Fruit fly (Drosophila melanogaster): ENCODE results near the gene alpha-Est2.

The alpha-Est2 gene

dm6 chr3R:7530184-7530821 lies 11.3 kb upstream of the alpha-Est2 start, which contains the start of the genes Rtnl2 and alphaTub84D (continued):
- TF ChIP-seq Dp (GFP tag; optimal IDR thresholded peaks at IDR 0.05): peak; percentile 79
- TF ChIP-seq CG30020 (tag; optimal IDR thresholded peaks at IDR 0.05): peak; percentile 57
- TF ChIP-seq CG12659 (GFP tag; optimal IDR thresholded peaks at IDR 0.05): peak; percentile 9
- no peak for TF ChIP-seq crc (GFP tag; optimal IDR thresholded peaks at IDR 0.05)
- TF ChIP-seq CG14965 (GFP tag; optimal IDR thresholded peaks at IDR 0.05; ENCODE audit: borderline replicate concordance): no peak
- TF ChIP-seq onecut (GFP tag; IDR thresholded peaks at IDR 0.05): peak; percentile 6
- no peak for TF ChIP-seq gt (GFP tag; IDR thresholded peaks at IDR 0.05)
- TF ChIP-seq dm (GFP tag; optimal IDR thresholded peaks at IDR 0.05): peak; percentile 29
- TF ChIP-seq CG14710 (tag; optimal IDR thresholded peaks at IDR 0.05): peak; percentile 79
- TF ChIP-seq Dref (GFP tag; IDR thresholded peaks at IDR 0.05): peak; percentile 76
- peak; percentile 9 for TF ChIP-seq zen (tag; optimal IDR thresholded peaks at IDR 0.05)
- TF ChIP-seq CG12104 (GFP tag; optimal IDR thresholded peaks at IDR 0.05): no peak
- no peak for TF ChIP-seq maf-S (GFP tag; optimal IDR thresholded peaks at IDR 0.05)
- TF ChIP-seq phol (tag; optimal IDR thresholded peaks at IDR 0.05): peak; percentile 29
- peak; percentile 31 for TF ChIP-seq CoRest (tag; optimal IDR thresholded peaks at IDR 0.05)
- TF ChIP-seq Ets97D (GFP tag; optimal IDR thresholded peaks at IDR 0.05): peak; percentile 13
- TF ChIP-seq bbx (GFP tag; IDR thresholded peaks at IDR 0.05; ENCODE audit: partially characterized antibody): 0 out of 2 replicates have a peak, but pooled peaks have one; percentile 23
- TF ChIP-seq Atf3 (GFP tag; optimal IDR thresholded peaks at IDR 0.05): no peak
- peak; percentile 16 for TF ChIP-seq CG15514 (GFP tag; optimal IDR thresholded peaks at IDR 0.05)
- TF ChIP-seq CG15479 (GFP tag; optimal IDR thresholded peaks at IDR 0.05): peak; percentile 3
- peak; percentile 36 for TF ChIP-seq Ets65A (GFP tag)
- peak; percentile 77 for TF ChIP-seq gfzf (GFP tag; optimal IDR thresholded peaks at IDR 0.05)
- peak in 1 of 2 experiments; percentile 73 for TF ChIP-seq Pdp1 (GFP tag; optimal IDR thresholded peaks at IDR 0.05)
- TF ChIP-seq Bgb (GFP tag; IDR thresholded peaks at IDR 0.05; ENCODE audit: partially characterized antibody): 0 out of 2 replicates have a peak, but pooled peaks have one; percentile 7
- TF ChIP-seq row (GFP tag; IDR thresholded peaks at IDR 0.05): peak; percentile 42; the same call in 2 of the 3 replicates
- 0 out of 4 replicates have a peak, but pooled peaks have one; percentile 40 for TF ChIP-seq Dll (GFP tag; IDR thresholded peaks at IDR 0.05; ENCODE audit: partially characterized antibody)
- TF ChIP-seq chif (GFP tag; optimal IDR thresholded peaks at IDR 0.05): no peak
- TF ChIP-seq CG17186 (GFP tag; optimal IDR thresholded peaks at IDR 0.05): peak; percentile 88
- peak; percentile 35 for TF ChIP-seq CG10267 (tag; optimal IDR thresholded peaks at IDR 0.05)
- 0 out of 3 replicates have a peak, but pooled peaks have one; percentile 22 for TF ChIP-seq HLH4C (GFP tag; IDR thresholded peaks at IDR 0.05; ENCODE audit: partially characterized antibody)
- peak; percentile 12 for TF ChIP-seq CG1603 (tag; optimal IDR thresholded peaks at IDR 0.05)

DNA sequence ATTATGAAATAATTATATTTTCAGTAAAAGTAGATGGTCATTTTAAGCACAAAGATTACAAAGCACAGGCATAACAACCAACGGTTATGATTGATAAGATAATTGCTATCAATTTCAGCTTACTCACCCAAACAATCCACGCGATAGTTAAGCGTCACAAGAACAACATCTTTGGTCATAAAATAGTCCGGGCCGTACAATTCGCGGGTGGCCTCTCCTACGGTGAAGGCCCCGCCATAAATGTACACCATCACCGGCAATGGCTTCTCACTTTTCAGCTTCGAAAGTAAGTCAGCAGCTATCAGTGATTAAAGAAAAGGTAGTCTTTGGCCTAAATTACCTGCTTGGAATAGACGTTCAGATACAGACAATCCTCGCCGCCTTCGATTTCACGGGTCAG lies 6.0 kb upstream of the alpha-Est2 start:
- TF ChIP-seq exex (tag; optimal IDR thresholded peaks at IDR 0.05) (peak; percentile 79), sug (tag; optimal IDR thresholded peaks at IDR 0.05) (peak; percentile 92), Ets65A (GFP tag) (peak; percentile 23), CG10431 (GFP tag; optimal IDR thresholded peaks at IDR 0.05) (no peak)

- peak; percentile 98 for TF ChIP-seq exex (tag; optimal IDR thresholded peaks at IDR 0.05)
- no peak for TF ChIP-seq H2.0 (GFP tag; IDR thresholded peaks at IDR 0.05)
- TF ChIP-seq CG9932 (GFP tag; IDR thresholded peaks at IDR 0.05): no peak
- no peak for TF ChIP-seq CG10366 (GFP tag; IDR thresholded peaks at IDR 0.05)
- TF ChIP-seq repo (GFP tag; optimal IDR thresholded peaks at IDR 0.05): no peak
- TF ChIP-seq CG11723 (GFP tag; optimal IDR thresholded peaks at IDR 0.05): no peak
- TF ChIP-seq Lhr (GFP tag; optimal IDR thresholded peaks at IDR 0.05): no peak
- no peak for TF ChIP-seq dan (GFP tag; IDR thresholded peaks at IDR 0.05)
- TF ChIP-seq Eip74EF (GFP tag; optimal IDR thresholded peaks at IDR 0.05): no peak
- TF ChIP-seq CG12659 (GFP tag; optimal IDR thresholded peaks at IDR 0.05): no peak
- TF ChIP-seq CG11247 (GFP tag; IDR thresholded peaks at IDR 0.05): no peak
- peak; percentile 40 for TF ChIP-seq grn (GFP tag; optimal IDR thresholded peaks at IDR 0.05)
- TF ChIP-seq CG34376 (GFP tag; optimal IDR thresholded peaks at IDR 0.05): peak; percentile 52
- TF ChIP-seq fd96Cb (tag; optimal IDR thresholded peaks at IDR 0.05): no peak
- peak; percentile 8 for TF ChIP-seq B-H2 (GFP tag; optimal IDR thresholded peaks at IDR 0.05)
- TF ChIP-seq Lpt (GFP tag; optimal IDR thresholded peaks at IDR 0.05): no peak
Observed at dm6 chr3R:7536281-7536680, 5.3 kb upstream of the alpha-Est2 start, which contains the start of gene alpha-Est5. alpha-Est5 (minus strand) TSS chr3R:7536390.

Data from whole organism, embryonic.